Worm (Caenorhabditis elegans) whole organism, mixed stage, embryonic: ENCODE data around the gene T05C12.15.

Source experiments
- lin-13 ChIP-seq: fragments of 150-350 bp; optimal IDR thresholded peaks from 2 replicates; lab custom pipeline; 2014; ENCODE audit warnings: missing biosample characterization, missing genetic modification characterization
- lin-32 ChIP-seq: fragments of 200-800 bp; sonication (Bioruptor generic); optimal IDR thresholded peaks from 2 replicates; lab custom pipeline; 2018; ENCODE audit warnings: mild to moderate bottlenecking, missing genetic modification characterization, missing compliant biosample characterization
- mep-1 ChIP-seq: fragments of 150-350 bp; optimal IDR thresholded peaks from 2 replicates; lab custom pipeline; 2017; ENCODE audit warnings: missing biosample characterization, missing genetic modification reagents, missing genetic modification characterization, inconsistent platforms
- nhr-12 ChIP-seq: fragments of 150-350 bp; optimal IDR thresholded peaks from 2 replicates; lab custom pipeline; 2014; ENCODE audit warnings: missing biosample characterization, missing genetic modification characterization
- nhr-237 ChIP-seq: fragments of 150-350 bp; optimal IDR thresholded peaks from 2 replicates; lab custom pipeline; 2014; ENCODE audit warnings: missing biosample characterization, missing genetic modification characterization
- unc-62 ChIP-seq: fragments of 150-350 bp; optimal IDR thresholded peaks from 2 replicates; lab custom pipeline; 2014; ENCODE audit warnings: missing biosample characterization, missing genetic modification reagents, missing genetic modification characterization

ce11 chrII:8187516-8187915, 18.1 kb downstream of the T05C12.15 start:
- no peak for TF ChIP-seq lin-32 (GFP tag; lab: Kevin White, UChicago)
- TF ChIP-seq mep-1 (tag; lab: Kevin White, UChicago): no peak
- no peak for TF ChIP-seq nhr-12 (tag; lab: Kevin White, UChicago)
- TF ChIP-seq lin-13: no peak
- TF ChIP-seq nhr-237: no peak
- no peak for TF ChIP-seq unc-62 (GFP tag; lab: Kevin White, UChicago)
